Fruit fly (Drosophila melanogaster) whole organism, wandering third instar larva: ENCODE data around the gene Ufd4.

Experiments
- Abd-B ChIP-seq: fragments of >200 bp; optimal IDR thresholded peaks from 2 replicates; lab custom pipeline; 2017; ENCODE audit warnings: missing biosample characterization, missing genetic modification characterization
- CG32264 ChIP-seq: fragments of 200-800 bp; sonication (Bioruptor generic); optimal IDR thresholded peaks from 2 replicates; lab custom pipeline; 2016; ENCODE audit warnings: missing biosample characterization, missing genetic modification characterization
- CG9705 ChIP-seq: fragments of 200-800 bp; sonication (Bioruptor generic); optimal IDR thresholded peaks from 2 replicates; lab custom pipeline; 2018; ENCODE audit warnings: missing biosample characterization, mild to moderate bottlenecking, missing genetic modification characterization
- CrebA ChIP-seq: fragments of 200-800 bp; sonication (Bioruptor generic); optimal IDR thresholded peaks from 2 replicates; lab custom pipeline; 2016; ENCODE audit warnings: missing biosample characterization, mild to moderate bottlenecking, missing genetic modification characterization, borderline replicate concordance
- Dfd ChIP-seq: fragments of >200 bp; optimal IDR thresholded peaks from 2 replicates; lab custom pipeline; 2017; ENCODE audit warnings: missing biosample characterization, missing genetic modification characterization
- Dif ChIP-seq: fragments of 200-275, 200-300 bp; sonication (Bioruptor generic); optimal IDR thresholded peaks from 2 replicates; lab custom pipeline; 2018; ENCODE audit warnings: missing biosample characterization, missing genetic modification characterization; ENCODE audit not compliant: partially characterized antibody
- GATAd ChIP-seq: sonication (Bioruptor generic); optimal IDR thresholded peaks from 2 replicates; lab custom pipeline; 2016; ENCODE audit warnings: missing biosample characterization, missing genetic modification characterization
- HLH106 ChIP-seq: fragments of 200-800 bp; optimal IDR thresholded peaks from 3 replicates; lab custom pipeline; 2019; ENCODE audit warnings: missing biosample characterization, mild to moderate bottlenecking, missing genetic modification characterization, moderate library complexity
- Hnf4 ChIP-seq: fragments of 200-800 bp; sonication (Bioruptor generic); optimal IDR thresholded peaks from 2 replicates; lab custom pipeline; 2016; ENCODE audit warnings: missing biosample characterization, mild to moderate bottlenecking, missing genetic modification characterization
- Hr78 ChIP-seq: fragments of >200 bp; optimal IDR thresholded peaks from 2 replicates; lab custom pipeline; 2017; ENCODE audit warnings: missing biosample characterization, missing genetic modification characterization
- Hr83 ChIP-seq: fragments of 200-300 bp; sonication (Bioruptor generic); optimal IDR thresholded peaks from 2 replicates; lab custom pipeline; 2016; ENCODE audit warnings: missing biosample characterization, mild to moderate bottlenecking, missing genetic modification characterization, moderate library complexity; ENCODE audit not compliant: poor library complexity, severe bottlenecking
- Jra ChIP-seq: sonication (Bioruptor generic); optimal IDR thresholded peaks from 2 replicates; lab custom pipeline; 2016; ENCODE audit warnings: missing biosample characterization, missing genetic modification characterization
- Mio ChIP-seq: sonication (Bioruptor generic); optimal IDR thresholded peaks from 2 replicates; lab custom pipeline; 2016; ENCODE audit warnings: missing biosample characterization, missing genetic modification characterization
- Myc ChIP-seq: fragments of >200 bp; optimal IDR thresholded peaks from 2 replicates; lab custom pipeline; 2017
- N ChIP-seq: fragments of >200 bp; optimal IDR thresholded peaks from 2 replicates; lab custom pipeline; 2018; ENCODE audit warnings: missing biosample characterization, missing external identifiers, missing genetic modification characterization
- OdsH ChIP-seq: fragments of 200-800 bp; sonication (Bioruptor generic); optimal IDR thresholded peaks from 2 replicates; lab custom pipeline; 2016; ENCODE audit warnings: missing biosample characterization, mild to moderate bottlenecking, missing genetic modification characterization
- Rel ChIP-seq, 2 experiments: fragments of 200-800 bp; sonication (Bioruptor generic) in 1 of 2; optimal IDR thresholded peaks; 2 replicates in 1 of 2; 3 replicates in 1 of 2; lab custom pipeline; 2016 to 2019; ENCODE audit warnings: mild to moderate bottlenecking in 2 of 2, missing biosample characterization in 2 of 2, missing genetic modification characterization in 2 of 2, moderate library complexity in 1 of 2
- Sp1 ChIP-seq: fragments of 200-800 bp; sonication (Bioruptor generic); optimal IDR thresholded peaks from 3 replicates; lab custom pipeline; 2019; ENCODE audit warnings: missing biosample characterization, mild to moderate bottlenecking, missing genetic modification characterization, moderate library complexity
- Vsx2 ChIP-seq: fragments of 200-300, 225-300 bp; sonication (Bioruptor generic); optimal IDR thresholded peaks from 2 replicates; lab custom pipeline; 2018; ENCODE audit warnings: missing biosample characterization, missing genetic modification characterization; ENCODE audit not compliant: partially characterized antibody
- br ChIP-seq: fragments of 200-800 bp; sonication (Bioruptor generic); optimal IDR thresholded peaks from 2 replicates; lab custom pipeline; 2016; ENCODE audit warnings: missing biosample characterization, missing genetic modification characterization
- brk ChIP-seq: fragments of 200-800 bp; sonication (Bioruptor generic); optimal IDR thresholded peaks from 2 replicates; lab custom pipeline; 2016; ENCODE audit warnings: missing biosample characterization, mild to moderate bottlenecking, missing genetic modification characterization
- dl ChIP-seq, 2 experiments: fragments of 175-275, 200-275 bp in 1 of 2; fragments of 200-275 bp in 1 of 2; sonication (Bioruptor generic); optimal IDR thresholded peaks; lab custom pipeline; 2018; ENCODE audit warnings: mild to moderate bottlenecking in 2 of 2, missing biosample characterization in 2 of 2, missing genetic modification characterization in 2 of 2, moderate library complexity in 2 of 2; ENCODE audit not compliant: partially characterized antibody in 2 of 2, insufficient read depth in 1 of 2
- dmrt93B ChIP-seq: fragments of 200-800 bp; sonication (Bioruptor generic); optimal IDR thresholded peaks from 2 replicates; lab custom pipeline; 2018; ENCODE audit warnings: missing biosample characterization, mild to moderate bottlenecking, missing genetic modification characterization
- dsf ChIP-seq: sonication (Bioruptor generic); optimal IDR thresholded peaks from 2 replicates; lab custom pipeline; 2016; ENCODE audit warnings: missing biosample characterization, missing genetic modification characterization, borderline replicate concordance
- ey ChIP-seq: fragments of 200-800 bp; sonication (Bioruptor generic); optimal IDR thresholded peaks from 2 replicates; lab custom pipeline; 2016; ENCODE audit warnings: missing biosample characterization, missing genetic modification characterization
- foxo ChIP-seq, 2 experiments: fragments of 200-800 bp; sonication (Bioruptor generic); optimal IDR thresholded peaks; 2 replicates in 1 of 2; 3 replicates in 1 of 2; lab custom pipeline; 2016 to 2017; ENCODE audit warnings: missing biosample characterization in 2 of 2, missing genetic modification characterization in 2 of 2
- fru ChIP-seq: fragments of 200-800 bp; sonication (Bioruptor generic); optimal IDR thresholded peaks from 3 replicates; lab custom pipeline; 2016; ENCODE audit warnings: missing biosample characterization, mild to moderate bottlenecking, missing genetic modification characterization
- h ChIP-seq: fragments of 200-800 bp; sonication (Bioruptor generic); optimal IDR thresholded peaks from 3 replicates; lab custom pipeline; 2016; ENCODE audit warnings: missing biosample characterization, mild to moderate bottlenecking, missing genetic modification characterization
- jim ChIP-seq: fragments of 175-275, 200-325 bp; sonication (Bioruptor generic); optimal IDR thresholded peaks from 2 replicates; lab custom pipeline; 2016; ENCODE audit warnings: missing biosample characterization, mild to moderate bottlenecking, missing genetic modification characterization
- lola ChIP-seq: fragments of >200 bp; optimal IDR thresholded peaks from 2 replicates; lab custom pipeline; 2017; ENCODE audit warnings: missing biosample characterization, missing genetic modification characterization
- pan ChIP-seq: fragments of >200 bp; optimal IDR thresholded peaks from 2 replicates; lab custom pipeline; 2017
- psq ChIP-seq: fragments of 200-800 bp; sonication (Bioruptor generic); optimal IDR thresholded peaks from 3 replicates; lab custom pipeline; 2017; ENCODE audit warnings: missing biosample characterization, mild to moderate bottlenecking, missing genetic modification characterization, moderate library complexity
- rgr ChIP-seq: fragments of 200-800 bp; sonication (Bioruptor generic); optimal IDR thresholded peaks from 3 replicates; lab custom pipeline; 2016; ENCODE audit warnings: missing biosample characterization, mild to moderate bottlenecking, missing genetic modification characterization
- sage ChIP-seq: fragments of 200-800 bp; sonication (Bioruptor generic); optimal IDR thresholded peaks from 2 replicates; lab custom pipeline; 2016; ENCODE audit warnings: missing biosample characterization, mild to moderate bottlenecking, missing genetic modification characterization
- sv ChIP-seq: fragments of 200-800 bp; sonication (Bioruptor generic); optimal IDR thresholded peaks from 3 replicates; lab custom pipeline; 2016; ENCODE audit warnings: missing biosample characterization, missing genetic modification characterization
- tai ChIP-seq: sonication (Bioruptor generic); optimal IDR thresholded peaks from 2 replicates; lab custom pipeline; 2016; ENCODE audit warnings: missing biosample characterization, missing genetic modification characterization
- usp ChIP-seq: fragments of >200 bp; optimal IDR thresholded peaks from 2 replicates; lab custom pipeline; 2017; ENCODE audit warnings: missing biosample characterization, missing genetic modification characterization
- woc ChIP-seq: sonication (Bioruptor generic); optimal IDR thresholded peaks from 2 replicates; lab custom pipeline; 2016; ENCODE audit warnings: missing biosample characterization, mild to moderate bottlenecking, missing genetic modification characterization

Ufd4 gene

DNA sequence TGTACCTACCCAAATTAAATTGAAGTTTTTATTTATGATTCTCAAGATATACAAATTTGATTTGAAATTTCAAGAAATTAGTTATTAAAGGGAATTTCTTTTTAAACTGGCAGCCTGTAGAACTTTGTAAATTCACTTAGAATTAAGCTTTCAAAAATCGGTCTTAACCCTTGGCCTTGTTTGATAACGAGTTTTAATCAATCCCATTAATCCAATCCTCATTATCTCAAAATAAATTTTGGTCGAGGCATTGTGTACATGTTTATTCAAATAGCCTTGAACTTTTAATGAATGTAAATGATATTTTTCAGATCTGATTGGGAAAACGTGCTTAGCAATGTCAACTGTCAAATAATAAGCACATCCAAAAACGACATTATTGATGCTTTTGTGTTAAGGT lies 47.7 kb upstream of the Ufd4 start:
- TF ChIP-seq Jra (no peak), Dif (GFP tag; lab: Kevin White, UChicago) (no peak), lola (GFP tag; lab: Kevin White, UChicago) (no peak), brk (GFP tag; lab: Kevin White, UChicago) (no peak), Hr83 (GFP tag; lab: Kevin White, UChicago) (no peak), jim (no peak), CrebA (GFP tag; lab: Kevin White, UChicago) (no peak), dl (GFP tag; optimal IDR thresholded peaks at IDR 0.05; lab: Kevin White, UChicago; ENCODE audit: insufficient read depth in 1 of 2, partially characterized antibody in 2 of 2) (no peak), usp (GFP tag; lab: Kevin White, UChicago) (no peak), Myc (no peak), psq (GFP tag; lab: Kevin White, UChicago) (no peak), Hnf4 (GFP tag; lab: Kevin White, UChicago) (no peak), dsf (GFP tag; lab: Kevin White, UChicago) (no peak)
- TF ChIP-seq, all 38 proteins: peak for 0

dm6 chr2L:10339212-10339721 lies 47.1 kb upstream of the Ufd4 start, which contains the start of gene SamDC:
TSS of gene SamDC (plus strand) at chr2L:10339457.
- TF ChIP-seq Rel (GFP tag; optimal IDR thresholded peaks at IDR 0.05; lab: Kevin White, UChicago) = no peak
- peak; percentile 19 for TF ChIP-seq Rel (tag; optimal IDR thresholded peaks at IDR 0.05; lab: Kevin White, UChicago)
- no peak for TF ChIP-seq GATAd
- TF ChIP-seq sv (GFP tag; lab: Kevin White, UChicago) = peak; percentile 4
- no peak for TF ChIP-seq brk (GFP tag; lab: Kevin White, UChicago)
- TF ChIP-seq Vsx2 (GFP tag; lab: Kevin White, UChicago) = no peak
- no peak for TF ChIP-seq Jra
- no peak for TF ChIP-seq tai (GFP tag; lab: Kevin White, UChicago)
- peak; percentile 28 for TF ChIP-seq Hnf4 (GFP tag; lab: Kevin White, UChicago)
- no peak for TF ChIP-seq usp (GFP tag; lab: Kevin White, UChicago)
- no peak for TF ChIP-seq dmrt93B (GFP tag; lab: Kevin White, UChicago)
- TF ChIP-seq Myc = no peak
- no peak for TF ChIP-seq jim
- TF ChIP-seq CG9705 (GFP tag; lab: Kevin White, UChicago) = no peak
- TF ChIP-seq h (GFP tag; lab: Kevin White, UChicago) = peak; percentile 46
- peak; percentile 19 for TF ChIP-seq Sp1 (GFP tag; lab: Kevin White, UChicago)
- peak; percentile 78 for TF ChIP-seq Hr78
- TF ChIP-seq pan (lab: Kevin White, UChicago) = no peak
- peak; percentile 20 for TF ChIP-seq HLH106 (tag; lab: Kevin White, UChicago)
- TF ChIP-seq OdsH = peak; percentile 24
- TF ChIP-seq Mio = no peak
- peak; percentile 48 for TF ChIP-seq rgr (GFP tag; lab: Kevin White, UChicago)
- TF ChIP-seq Abd-B = no peak
- TF ChIP-seq ey (GFP tag; lab: Kevin White, UChicago) = no peak
- TF ChIP-seq CG32264 = no peak
- TF ChIP-seq foxo (GFP tag; optimal IDR thresholded peaks at IDR 0.05; lab: Kevin White, UChicago) = peak in 1 of 2 experiments; percentile 57
- TF ChIP-seq psq (GFP tag; lab: Kevin White, UChicago) = no peak
- no peak for TF ChIP-seq dsf (GFP tag; lab: Kevin White, UChicago)
- TF ChIP-seq woc (GFP tag; lab: Kevin White, UChicago) = peak; percentile 76
- TF ChIP-seq fru (GFP tag; lab: Kevin White, UChicago) = no peak
- TF ChIP-seq lola (GFP tag; lab: Kevin White, UChicago) = no peak
- TF ChIP-seq dl (GFP tag; optimal IDR thresholded peaks at IDR 0.05; lab: Kevin White, UChicago; ENCODE audit: insufficient read depth in 1 of 2, partially characterized antibody in 2 of 2) = no peak
- TF ChIP-seq sage = peak; percentile 30
- no peak for TF ChIP-seq Dif (GFP tag; lab: Kevin White, UChicago)
- TF ChIP-seq Hr83 (GFP tag; lab: Kevin White, UChicago) = peak; percentile 71
- no peak for TF ChIP-seq CrebA (GFP tag; lab: Kevin White, UChicago)
- TF ChIP-seq N (GFP tag; lab: Kevin White, UChicago) = peak; percentile 97
- TF ChIP-seq Dfd (GFP tag; lab: Kevin White, UChicago) = no peak
- no peak for TF ChIP-seq br (GFP tag; lab: Kevin White, UChicago)
